Fruit fly (Drosophila melanogaster) whole organism, wandering third instar larva: Measurements from ENCODE around the gene ec.

Experiments
- Abd-B ChIP-seq: fragments of >200 bp; optimal IDR thresholded peaks from 2 replicates; lab custom pipeline; 2017; ENCODE audit warnings: missing biosample characterization, missing genetic modification characterization
- CG32264 ChIP-seq: fragments of 200-800 bp; sonication (Bioruptor generic); optimal IDR thresholded peaks from 2 replicates; lab custom pipeline; 2016; ENCODE audit warnings: missing biosample characterization, missing genetic modification characterization
- CG9705 ChIP-seq: fragments of 200-800 bp; sonication (Bioruptor generic); optimal IDR thresholded peaks from 2 replicates; lab custom pipeline; 2018; ENCODE audit warnings: missing biosample characterization, mild to moderate bottlenecking, missing genetic modification characterization
- CrebA ChIP-seq: fragments of 200-800 bp; sonication (Bioruptor generic); optimal IDR thresholded peaks from 2 replicates; lab custom pipeline; 2016; ENCODE audit warnings: missing biosample characterization, mild to moderate bottlenecking, missing genetic modification characterization, borderline replicate concordance
- Dfd ChIP-seq: fragments of >200 bp; optimal IDR thresholded peaks from 2 replicates; lab custom pipeline; 2017; ENCODE audit warnings: missing biosample characterization, missing genetic modification characterization
- Dif ChIP-seq: fragments of 200-275, 200-300 bp; sonication (Bioruptor generic); optimal IDR thresholded peaks from 2 replicates; lab custom pipeline; 2018; ENCODE audit warnings: missing biosample characterization, missing genetic modification characterization; ENCODE audit not compliant: partially characterized antibody
- GATAd ChIP-seq: sonication (Bioruptor generic); optimal IDR thresholded peaks from 2 replicates; lab custom pipeline; 2016; ENCODE audit warnings: missing biosample characterization, missing genetic modification characterization
- HLH106 ChIP-seq: fragments of 200-800 bp; optimal IDR thresholded peaks from 3 replicates; lab custom pipeline; 2019; ENCODE audit warnings: missing biosample characterization, mild to moderate bottlenecking, missing genetic modification characterization, moderate library complexity
- Hnf4 ChIP-seq: fragments of 200-800 bp; sonication (Bioruptor generic); optimal IDR thresholded peaks from 2 replicates; lab custom pipeline; 2016; ENCODE audit warnings: missing biosample characterization, mild to moderate bottlenecking, missing genetic modification characterization
- Hr83 ChIP-seq: fragments of 200-300 bp; sonication (Bioruptor generic); optimal IDR thresholded peaks from 2 replicates; lab custom pipeline; 2016; ENCODE audit warnings: missing biosample characterization, mild to moderate bottlenecking, missing genetic modification characterization, moderate library complexity; ENCODE audit not compliant: poor library complexity, severe bottlenecking
- Myc ChIP-seq: fragments of >200 bp; optimal IDR thresholded peaks from 2 replicates; lab custom pipeline; 2017
- N ChIP-seq: fragments of >200 bp; optimal IDR thresholded peaks from 2 replicates; lab custom pipeline; 2018; ENCODE audit warnings: missing biosample characterization, missing external identifiers, missing genetic modification characterization
- OdsH ChIP-seq: fragments of 200-800 bp; sonication (Bioruptor generic); optimal IDR thresholded peaks from 2 replicates; lab custom pipeline; 2016; ENCODE audit warnings: missing biosample characterization, mild to moderate bottlenecking, missing genetic modification characterization
- Rel ChIP-seq, 2 experiments: fragments of 200-800 bp; sonication (Bioruptor generic) in 1 of 2; optimal IDR thresholded peaks; 2 replicates in 1 of 2; 3 replicates in 1 of 2; lab custom pipeline; 2016 to 2019; ENCODE audit warnings: mild to moderate bottlenecking in 2 of 2, missing biosample characterization in 2 of 2, missing genetic modification characterization in 2 of 2, moderate library complexity in 1 of 2
- Sp1 ChIP-seq: fragments of 200-800 bp; sonication (Bioruptor generic); optimal IDR thresholded peaks from 3 replicates; lab custom pipeline; 2019; ENCODE audit warnings: missing biosample characterization, mild to moderate bottlenecking, missing genetic modification characterization, moderate library complexity
- Vsx2 ChIP-seq: fragments of 200-300, 225-300 bp; sonication (Bioruptor generic); optimal IDR thresholded peaks from 2 replicates; lab custom pipeline; 2018; ENCODE audit warnings: missing biosample characterization, missing genetic modification characterization; ENCODE audit not compliant: partially characterized antibody
- br ChIP-seq: fragments of 200-800 bp; sonication (Bioruptor generic); optimal IDR thresholded peaks from 2 replicates; lab custom pipeline; 2016; ENCODE audit warnings: missing biosample characterization, missing genetic modification characterization
- brk ChIP-seq: fragments of 200-800 bp; sonication (Bioruptor generic); optimal IDR thresholded peaks from 2 replicates; lab custom pipeline; 2016; ENCODE audit warnings: missing biosample characterization, mild to moderate bottlenecking, missing genetic modification characterization
- dl ChIP-seq, 2 experiments: fragments of 175-275, 200-275 bp in 1 of 2; fragments of 200-275 bp in 1 of 2; sonication (Bioruptor generic); optimal IDR thresholded peaks; lab custom pipeline; 2018; ENCODE audit warnings: mild to moderate bottlenecking in 2 of 2, missing biosample characterization in 2 of 2, missing genetic modification characterization in 2 of 2, moderate library complexity in 2 of 2; ENCODE audit not compliant: partially characterized antibody in 2 of 2, insufficient read depth in 1 of 2
- dmrt93B ChIP-seq: fragments of 200-800 bp; sonication (Bioruptor generic); optimal IDR thresholded peaks from 2 replicates; lab custom pipeline; 2018; ENCODE audit warnings: missing biosample characterization, mild to moderate bottlenecking, missing genetic modification characterization
- dsf ChIP-seq: sonication (Bioruptor generic); optimal IDR thresholded peaks from 2 replicates; lab custom pipeline; 2016; ENCODE audit warnings: missing biosample characterization, missing genetic modification characterization, borderline replicate concordance
- ey ChIP-seq: fragments of 200-800 bp; sonication (Bioruptor generic); optimal IDR thresholded peaks from 2 replicates; lab custom pipeline; 2016; ENCODE audit warnings: missing biosample characterization, missing genetic modification characterization
- foxo ChIP-seq, 2 experiments: fragments of 200-800 bp; sonication (Bioruptor generic); optimal IDR thresholded peaks; 2 replicates in 1 of 2; 3 replicates in 1 of 2; lab custom pipeline; 2016 to 2017; ENCODE audit warnings: missing biosample characterization in 2 of 2, missing genetic modification characterization in 2 of 2
- fru ChIP-seq: fragments of 200-800 bp; sonication (Bioruptor generic); optimal IDR thresholded peaks from 3 replicates; lab custom pipeline; 2016; ENCODE audit warnings: missing biosample characterization, mild to moderate bottlenecking, missing genetic modification characterization
- h ChIP-seq: fragments of 200-800 bp; sonication (Bioruptor generic); optimal IDR thresholded peaks from 3 replicates; lab custom pipeline; 2016; ENCODE audit warnings: missing biosample characterization, mild to moderate bottlenecking, missing genetic modification characterization
- jim ChIP-seq: fragments of 175-275, 200-325 bp; sonication (Bioruptor generic); optimal IDR thresholded peaks from 2 replicates; lab custom pipeline; 2016; ENCODE audit warnings: missing biosample characterization, mild to moderate bottlenecking, missing genetic modification characterization
- pan ChIP-seq: fragments of >200 bp; optimal IDR thresholded peaks from 2 replicates; lab custom pipeline; 2017
- psq ChIP-seq: fragments of 200-800 bp; sonication (Bioruptor generic); optimal IDR thresholded peaks from 3 replicates; lab custom pipeline; 2017; ENCODE audit warnings: missing biosample characterization, mild to moderate bottlenecking, missing genetic modification characterization, moderate library complexity
- rgr ChIP-seq: fragments of 200-800 bp; sonication (Bioruptor generic); optimal IDR thresholded peaks from 3 replicates; lab custom pipeline; 2016; ENCODE audit warnings: missing biosample characterization, mild to moderate bottlenecking, missing genetic modification characterization
- sage ChIP-seq: fragments of 200-800 bp; sonication (Bioruptor generic); optimal IDR thresholded peaks from 2 replicates; lab custom pipeline; 2016; ENCODE audit warnings: missing biosample characterization, mild to moderate bottlenecking, missing genetic modification characterization
- sv ChIP-seq: fragments of 200-800 bp; sonication (Bioruptor generic); optimal IDR thresholded peaks from 3 replicates; lab custom pipeline; 2016; ENCODE audit warnings: missing biosample characterization, missing genetic modification characterization
- tai ChIP-seq: sonication (Bioruptor generic); optimal IDR thresholded peaks from 2 replicates; lab custom pipeline; 2016; ENCODE audit warnings: missing biosample characterization, missing genetic modification characterization
- usp ChIP-seq: fragments of >200 bp; optimal IDR thresholded peaks from 2 replicates; lab custom pipeline; 2017; ENCODE audit warnings: missing biosample characterization, missing genetic modification characterization
- woc ChIP-seq: sonication (Bioruptor generic); optimal IDR thresholded peaks from 2 replicates; lab custom pipeline; 2016; ENCODE audit warnings: missing biosample characterization, mild to moderate bottlenecking, missing genetic modification characterization

ec gene

DNA sequence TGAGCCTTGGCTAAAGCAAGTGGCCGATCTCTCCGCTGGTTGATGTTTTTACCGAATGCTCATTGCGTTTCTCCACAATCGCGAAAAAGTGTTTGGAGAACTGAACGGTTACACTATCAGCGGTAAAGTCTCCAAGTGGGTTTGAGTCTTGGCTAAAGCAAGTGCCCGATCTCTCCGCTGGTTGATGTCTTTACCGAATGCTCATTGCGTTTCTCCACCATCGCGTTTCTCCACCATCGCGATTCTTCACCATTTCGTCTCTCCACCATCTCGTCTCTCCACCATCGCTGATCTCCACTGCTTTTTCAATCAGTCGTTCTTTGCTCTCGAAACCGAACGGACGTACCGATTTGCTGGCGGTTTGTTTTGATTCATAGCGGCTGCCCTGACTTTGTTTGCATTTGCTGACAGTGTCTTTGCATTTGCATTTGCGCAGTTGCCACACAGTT, at the start of gene ec:
ec (plus strand) TSS at position 359 of the 449 bp plus-strand sequence.
- TF ChIP-seq dl (GFP tag; optimal IDR thresholded peaks at IDR 0.05; lab: Kevin White, UChicago; ENCODE audit: insufficient read depth in 1 of 2, partially characterized antibody in 2 of 2) (peak in 1 of 2 experiments; percentile 23), Sp1 (peak; percentile 10), pan (lab: Kevin White, UChicago) (no peak), Hr83 (no peak), sv (GFP tag; lab: Kevin White, UChicago) (peak; percentile 9), Abd-B (GFP tag; lab: Kevin White, UChicago) (no peak), jim (GFP tag; lab: Kevin White, UChicago) (no peak), Hnf4 (peak; percentile 31), dmrt93B (GFP tag; lab: Kevin White, UChicago) (no peak), Vsx2 (GFP tag; lab: Kevin White, UChicago) (peak; percentile 27), CG32264 (GFP tag; lab: Kevin White, UChicago) (no peak), woc (no peak), psq (GFP tag; lab: Kevin White, UChicago) (peak; percentile 29), GATAd (GFP tag; lab: Kevin White, UChicago) (no peak), Myc (lab: Kevin White, UChicago) (peak; percentile 90), N (GFP tag; lab: Kevin White, UChicago) (no peak), OdsH (GFP tag; lab: Kevin White, UChicago) (no peak)

DNA sequence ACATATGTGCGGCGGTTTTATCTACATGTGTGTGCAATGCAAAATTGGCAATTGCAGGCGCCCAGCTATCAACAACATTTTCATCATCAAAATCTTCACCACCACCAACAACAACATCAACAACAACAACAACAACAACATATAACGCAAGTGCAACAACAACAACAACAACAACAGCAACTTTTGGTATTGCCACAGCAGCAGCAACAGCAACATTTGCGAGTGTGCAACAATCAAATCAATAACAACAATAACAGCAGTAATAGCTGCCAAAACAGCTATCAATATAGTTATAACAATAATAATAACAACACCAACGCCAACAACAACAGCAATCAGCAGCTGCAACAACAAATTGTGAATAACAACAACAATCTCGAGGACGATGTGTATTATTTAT, 49.1 kb upstream of the ec start:
- TF ChIP-seq HLH106 (tag; lab: Kevin White, UChicago) (no peak), h (no peak), Dfd (GFP tag; lab: Kevin White, UChicago) (peak; percentile 64)

DNA sequence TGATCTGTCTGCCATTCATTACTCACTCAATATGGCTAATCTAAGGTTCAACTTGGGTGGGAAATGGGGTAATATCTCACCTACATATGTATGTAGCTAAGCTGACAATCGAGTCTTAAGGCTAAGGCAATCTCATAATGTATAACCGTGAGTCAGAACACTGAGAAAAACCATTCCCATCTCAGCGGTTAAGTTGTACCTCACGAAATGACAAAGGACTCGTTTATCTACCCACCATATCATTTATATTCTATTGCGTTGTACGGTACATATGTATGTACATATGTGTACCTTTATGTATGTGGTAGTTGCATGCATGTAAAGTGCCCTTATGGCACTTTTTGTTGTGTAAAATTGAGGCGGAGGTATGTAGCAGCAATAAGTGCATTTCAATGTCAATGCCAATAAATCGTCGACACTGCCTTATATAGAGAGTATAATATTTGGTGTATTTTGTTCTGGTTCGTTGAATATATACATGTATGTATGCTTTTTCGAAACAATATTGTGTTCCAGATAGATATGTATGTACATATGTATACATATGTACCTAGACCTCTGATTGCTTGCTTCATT, 48.5 kb upstream of the ec start:
- TF ChIP-seq ey (GFP tag; lab: Kevin White, UChicago) (peak; percentile 12), dl (GFP tag; optimal IDR thresholded peaks at IDR 0.05; lab: Kevin White, UChicago; ENCODE audit: insufficient read depth in 1 of 2, partially characterized antibody in 2 of 2) (no peak), dsf (no peak), h (peak; percentile 1), Dif (GFP tag; lab: Kevin White, UChicago) (no peak), sv (GFP tag; lab: Kevin White, UChicago) (no peak), Vsx2 (GFP tag; lab: Kevin White, UChicago) (no peak), Myc (lab: Kevin White, UChicago) (no peak), br (GFP tag; lab: Kevin White, UChicago) (no peak), sage (no peak), woc (no peak), foxo (GFP tag; optimal IDR thresholded peaks at IDR 0.05; lab: Kevin White, UChicago) (peak in 1 of 2 experiments; percentile 28), fru (no peak), N (GFP tag; lab: Kevin White, UChicago) (no peak), Abd-B (GFP tag; lab: Kevin White, UChicago) (no peak), CrebA (no peak), usp (GFP tag; lab: Kevin White, UChicago) (no peak), Hnf4 (no peak), rgr (GFP tag; lab: Kevin White, UChicago) (no peak), GATAd (GFP tag; lab: Kevin White, UChicago) (no peak), dmrt93B (GFP tag; lab: Kevin White, UChicago) (no peak), tai (no peak), psq (GFP tag; lab: Kevin White, UChicago) (no peak), CG32264 (GFP tag; lab: Kevin White, UChicago) (no peak), brk (GFP tag; lab: Kevin White, UChicago) (no peak)

DNA sequence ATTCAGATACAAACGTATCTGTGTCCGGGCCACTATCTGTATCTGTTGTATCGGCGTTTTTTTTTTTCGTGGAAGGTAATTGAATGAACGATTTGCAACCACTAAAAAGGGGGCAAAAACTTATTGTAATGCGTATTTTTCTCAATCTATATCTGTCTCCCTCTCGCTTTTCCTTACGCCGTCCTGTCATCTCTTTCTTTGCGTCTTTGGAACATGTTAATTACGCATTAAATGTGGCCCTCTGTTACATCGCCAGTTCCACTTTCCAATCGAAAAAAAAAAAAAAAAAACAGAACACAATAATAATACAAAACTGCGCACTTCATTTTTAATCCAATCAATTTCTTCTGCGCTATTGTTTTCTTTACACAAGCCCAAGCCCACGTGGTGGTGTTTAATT, 47.3 kb upstream of the ec start:
- TF ChIP-seq CG9705 (no peak), tai (no peak), Hr83 (no peak), Myc (lab: Kevin White, UChicago) (no peak), GATAd (GFP tag; lab: Kevin White, UChicago) (no peak), ey (GFP tag; lab: Kevin White, UChicago) (no peak), dsf (no peak), sv (GFP tag; lab: Kevin White, UChicago) (no peak), rgr (GFP tag; lab: Kevin White, UChicago) (no peak), pan (lab: Kevin White, UChicago) (no peak), CG32264 (GFP tag; lab: Kevin White, UChicago) (no peak), dl (GFP tag; optimal IDR thresholded peaks at IDR 0.05; lab: Kevin White, UChicago; ENCODE audit: insufficient read depth in 1 of 2, partially characterized antibody in 2 of 2) (no peak), Rel (GFP tag; optimal IDR thresholded peaks at IDR 0.05; lab: Kevin White, UChicago) (no peak), Rel (tag; optimal IDR thresholded peaks at IDR 0.05; lab: Kevin White, UChicago) (no peak)
